Worm (Caenorhabditis elegans): ENCODE data around the gene arx-4.
A peak's percentile ranks its signal among the peaks of the same experiment; 100 is the strongest.

DNA sequence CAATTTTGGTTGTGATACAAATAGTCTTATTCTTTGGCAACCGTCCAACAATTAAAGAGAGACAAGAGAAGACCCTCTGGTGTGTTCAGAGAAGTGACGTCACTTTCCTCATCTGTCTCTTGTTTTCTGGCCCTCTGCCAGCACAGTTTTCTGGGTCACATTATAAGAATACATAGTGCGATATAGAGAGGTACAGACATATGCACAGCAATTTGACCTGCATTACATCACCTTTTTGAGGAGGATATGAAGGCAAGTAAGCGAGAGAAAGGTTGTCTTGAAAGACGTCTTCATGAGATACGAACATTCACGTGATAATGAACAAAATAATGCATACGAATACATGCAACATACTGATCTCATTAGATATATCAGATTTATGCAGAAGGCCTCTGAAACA is 8.4 kb downstream of the arx-4 start:
- TF ChIP-seq nhr-76 (tag; optimal IDR thresholded peaks at IDR 0.05): no peak
- TF ChIP-seq snpc-4 (tag; optimal IDR thresholded peaks at IDR 0.05): no peak
- TF ChIP-seq unc-120 (tag; optimal IDR thresholded peaks at IDR 0.05; ENCODE audit: poor library complexity, severe bottlenecking): no peak
- TF ChIP-seq nhr-237 (tag; optimal IDR thresholded peaks at IDR 0.05): no peak
- TF ChIP-seq lin-13 (tag; optimal IDR thresholded peaks at IDR 0.05): no peak
- no peak for TF ChIP-seq pha-4 (tag; optimal IDR thresholded peaks at IDR 0.05)
- TF ChIP-seq nhr-28 (tag; optimal IDR thresholded peaks at IDR 0.05): no peak
- no peak for TF ChIP-seq lsy-2 (tag; optimal IDR thresholded peaks at IDR 0.05)
- TF ChIP-seq ceh-39 (tag; optimal IDR thresholded peaks at IDR 0.05): peak; percentile 20
- peak; percentile 68 for TF ChIP-seq unc-39 (tag; optimal IDR thresholded peaks at IDR 0.05)
- no peak for TF ChIP-seq ztf-11 (tag; optimal IDR thresholded peaks at IDR 0.05)
- TF ChIP-seq elt-1 (tag; optimal IDR thresholded peaks at IDR 0.05; ENCODE audit: borderline replicate concordance, insufficient read depth): peak; percentile 49
- TF ChIP-seq blmp-1 (tag; optimal IDR thresholded peaks at IDR 0.05): no peak

Measured in whole organism, mixed stage, embryonic.